Fruit fly (Drosophila melanogaster): ENCODE measurements around the gene Kah.

Gene Kah

dm6 chr3L:561772-562454 is 27.2 kb downstream of the Kah start:
- TF ChIP-seq pan (optimal IDR thresholded peaks at IDR 0.05) (no peak), GATAd (GFP tag; optimal IDR thresholded peaks at IDR 0.05) (no peak), CrebA (GFP tag; optimal IDR thresholded peaks at IDR 0.05; ENCODE audit: borderline replicate concordance) (no peak), usp (GFP tag; optimal IDR thresholded peaks at IDR 0.05) (no peak), Myc (optimal IDR thresholded peaks at IDR 0.05) (no peak), HLH106 (tag; optimal IDR thresholded peaks at IDR 0.05) (no peak), woc (GFP tag; optimal IDR thresholded peaks at IDR 0.05) (no peak), dsf (GFP tag; optimal IDR thresholded peaks at IDR 0.05; ENCODE audit: borderline replicate concordance) (no peak), Hnf4 (GFP tag; optimal IDR thresholded peaks at IDR 0.05) (no peak), Rel (GFP tag; optimal IDR thresholded peaks at IDR 0.05) (no peak), Rel (tag; optimal IDR thresholded peaks at IDR 0.05) (no peak), Hr83 (GFP tag; optimal IDR thresholded peaks at IDR 0.05; ENCODE audit: poor library complexity, severe bottlenecking) (no peak), CG32264 (GFP tag; optimal IDR thresholded peaks at IDR 0.05) (no peak), Hr78 (GFP tag; optimal IDR thresholded peaks at IDR 0.05) (no peak), h (GFP tag; optimal IDR thresholded peaks at IDR 0.05) (no peak), N (GFP tag; optimal IDR thresholded peaks at IDR 0.05) (no peak), dl (GFP tag; optimal IDR thresholded peaks at IDR 0.05; ENCODE audit: insufficient read depth in 1 of 2, partially characterized antibody in 2 of 2) (no peak), CG9705 (GFP tag; optimal IDR thresholded peaks at IDR 0.05) (no peak), dmrt93B (GFP tag; optimal IDR thresholded peaks at IDR 0.05) (no peak), OdsH (GFP tag; optimal IDR thresholded peaks at IDR 0.05) (no peak)

- TF ChIP-seq Dfd (GFP tag; optimal IDR thresholded peaks at IDR 0.05) (peak; percentile 28), br (GFP tag; optimal IDR thresholded peaks at IDR 0.05) (no peak)
Measured at dm6 chr3L:561117-561516, 28.0 kb downstream of the Kah start.

- TF ChIP-seq Myc (optimal IDR thresholded peaks at IDR 0.05), result no peak
- no peak for TF ChIP-seq Rel (GFP tag; optimal IDR thresholded peaks at IDR 0.05)
- TF ChIP-seq Rel (tag; optimal IDR thresholded peaks at IDR 0.05), result peak; percentile 27
Measured at dm6 chr3L:559390-560034, 29.6 kb downstream of the Kah start.

- TF ChIP-seq CG32264 (GFP tag; optimal IDR thresholded peaks at IDR 0.05) (no peak), Hr78 (GFP tag; optimal IDR thresholded peaks at IDR 0.05) (no peak), tai (GFP tag; optimal IDR thresholded peaks at IDR 0.05) (no peak), GATAd (GFP tag; optimal IDR thresholded peaks at IDR 0.05) (no peak), HLH106 (tag; optimal IDR thresholded peaks at IDR 0.05) (peak; percentile 53), brk (GFP tag; optimal IDR thresholded peaks at IDR 0.05) (no peak), dmrt93B (GFP tag; optimal IDR thresholded peaks at IDR 0.05) (peak; percentile 10), woc (GFP tag; optimal IDR thresholded peaks at IDR 0.05) (no peak), h (GFP tag; optimal IDR thresholded peaks at IDR 0.05) (peak; percentile 51), foxo (GFP tag; optimal IDR thresholded peaks at IDR 0.05) (peak in 1 of 2 experiments; percentile 66), ey (GFP tag; optimal IDR thresholded peaks at IDR 0.05) (peak; percentile 51), fru (GFP tag; optimal IDR thresholded peaks at IDR 0.05) (peak; percentile 41), Myc (optimal IDR thresholded peaks at IDR 0.05) (no peak), rgr (GFP tag; optimal IDR thresholded peaks at IDR 0.05) (peak; percentile 49), Jra (GFP tag; optimal IDR thresholded peaks at IDR 0.05) (no peak), Hr83 (GFP tag; optimal IDR thresholded peaks at IDR 0.05; ENCODE audit: poor library complexity, severe bottlenecking) (no peak), Sp1 (GFP tag; optimal IDR thresholded peaks at IDR 0.05) (peak; percentile 8), br (GFP tag; optimal IDR thresholded peaks at IDR 0.05) (peak; percentile 52), psq (GFP tag; optimal IDR thresholded peaks at IDR 0.05) (peak; percentile 31), Dif (GFP tag; optimal IDR thresholded peaks at IDR 0.05; ENCODE audit: partially characterized antibody) (no peak), OdsH (GFP tag; optimal IDR thresholded peaks at IDR 0.05) (peak; percentile 20), sage (GFP tag; optimal IDR thresholded peaks at IDR 0.05) (no peak)
Measured at dm6 chr3L:557294-557693, 31.8 kb downstream of the Kah start.
